Worm (Caenorhabditis elegans) whole organism, L1 larva: ENCODE data around the gene nish-1.

Experiments used
- ceh-63 ChIP-seq: fragments of 200-800 bp; sonication (Bioruptor generic); optimal IDR thresholded peaks from 2 replicates; lab custom pipeline; 2018; ENCODE audit warnings: mild to moderate bottlenecking, missing genetic modification characterization, missing compliant biosample characterization
- fkh-10 ChIP-seq: sonication (generic microtip); optimal IDR thresholded peaks from 2 replicates; lab custom pipeline; 2017; ENCODE audit warnings: missing biosample characterization, missing genetic modification reagents, missing genetic modification characterization
- grh-1 ChIP-seq: fragments of 200-800 bp; sonication (Bioruptor generic); IDR thresholded peaks from 2 replicates; pipeline ENCODE4 v1.3.6; 2022; ENCODE audit warnings: missing genetic modification reagents, missing genetic modification characterization, missing compliant biosample characterization
- lin-13 ChIP-seq: fragments of 150-350 bp; optimal IDR thresholded peaks from 2 replicates; lab custom pipeline; 2014; ENCODE audit warnings: missing biosample characterization, missing genetic modification reagents, missing genetic modification characterization
- lin-35 ChIP-seq, 2 experiments: fragments of 150-350 bp; optimal IDR thresholded peaks; 2 replicates each; lab custom pipeline; 2014; ENCODE audit warnings: missing biosample characterization in 2 of 2, missing genetic modification characterization in 2 of 2, missing genetic modification reagents in 2 of 2
- lsy-2 ChIP-seq, 2 experiments: fragments of 150-350 bp; optimal IDR thresholded peaks; 2 replicates each; lab custom pipeline; 2014; ENCODE audit warnings: missing biosample characterization in 2 of 2, missing genetic modification characterization in 2 of 2
- mab-9 ChIP-seq: fragments of 200-800 bp; sonication (Bioruptor generic); IDR thresholded peaks from 2 replicates; pipeline ENCODE4 v1.3.6; 2022; ENCODE audit warnings: missing genetic modification reagents, missing genetic modification characterization, missing compliant biosample characterization
- nhr-12 ChIP-seq: sonication (generic microtip); optimal IDR thresholded peaks from 2 replicates; lab custom pipeline; 2017; ENCODE audit warnings: missing biosample characterization, missing genetic modification characterization
- pax-3 ChIP-seq: fragments of 200-800 bp; sonication (Bioruptor generic); optimal IDR thresholded peaks from 2 replicates; lab custom pipeline; 2018; ENCODE audit warnings: mild to moderate bottlenecking, missing genetic modification characterization, moderate library complexity, missing compliant biosample characterization
- unc-130 ChIP-seq: fragments of 150-350 bp; optimal IDR thresholded peaks from 2 replicates; lab custom pipeline; 2017; ENCODE audit warnings: missing biosample characterization, missing genetic modification characterization, inconsistent platforms
- unc-98 ChIP-seq: fragments of 200-800 bp; sonication (Bioruptor generic); IDR thresholded peaks from 2 replicates; pipeline ENCODE4 v1.3.6; 2022; ENCODE audit warnings: missing genetic modification characterization, missing compliant biosample characterization
- zag-1 ChIP-seq: fragments of 150-350 bp; optimal IDR thresholded peaks from 2 replicates; lab custom pipeline; 2014; ENCODE audit warnings: missing biosample characterization, missing genetic modification characterization
- ztf-11 ChIP-seq, 2 experiments: sonication (generic microtip); optimal IDR thresholded peaks; 2 replicates each; lab custom pipeline; 2016 to 2017; ENCODE audit warnings: missing genetic modification characterization in 2 of 2, missing biosample characterization in 1 of 2, missing compliant biosample characterization in 1 of 2

- TF ChIP-seq nhr-12 (no peak), lsy-2 (tag; optimal IDR thresholded peaks at IDR 0.05; lab: Kevin White, UChicago) (no peak), ceh-63 (GFP tag; lab: Kevin White, UChicago) (no peak), fkh-10 (GFP tag; lab: Kevin White, UChicago) (no peak), grh-1 (GFP tag; lab: Robert Waterston, UW) (no peak), zag-1 (tag; lab: Kevin White, UChicago) (no peak), mab-9 (no peak), ztf-11 (tag; optimal IDR thresholded peaks at IDR 0.05; lab: Kevin White, UChicago) (no peak), lin-35 (GFP tag; optimal IDR thresholded peaks at IDR 0.05; lab: Kevin White, UChicago) (no peak), unc-98 (GFP tag; lab: Robert Waterston, UW) (no peak), unc-130 (tag; lab: Kevin White, UChicago) (no peak), pax-3 (tag; lab: Kevin White, UChicago) (no peak), lin-13 (GFP tag; lab: Kevin White, UChicago) (no peak)
Observed at ce11 chrIV:10869642-10870041, 5.5 kb downstream of the nish-1 start.
